Fruit fly (Drosophila melanogaster) whole organism, embryonic: Measurements from ENCODE around the gene Gpdh1.
A peak's percentile ranks its signal among the peaks of the same experiment; 100 is the strongest.

ENCODE experiments used
- CG10267 ChIP-seq: fragments of 200-800 bp; sonication (Bioruptor generic); optimal IDR thresholded peaks from 2 replicates; lab custom pipeline; 2018; ENCODE audit warnings: missing biosample characterization, mild to moderate bottlenecking, missing genetic modification characterization, moderate library complexity
- CG10431 ChIP-seq: fragments of 200-800 bp; sonication (Bioruptor generic); optimal IDR thresholded peaks from 3 replicates; lab custom pipeline; 2018; ENCODE audit warnings: missing biosample characterization, mild to moderate bottlenecking, missing genetic modification characterization
- CG10959 ChIP-seq: fragments of 200-800 bp; sonication (Bioruptor generic); IDR thresholded peaks from 2 replicates; pipeline ENCODE4 v1.3.6; 2022; ENCODE audit warnings: missing biosample characterization, missing genetic modification characterization
- CG11093 ChIP-seq: fragments of 200-800 bp; sonication (Bioruptor generic); IDR thresholded peaks from 3 replicates; pipeline ENCODE4 v1.3.6; 2022; ENCODE audit warnings: missing biosample characterization, missing genetic modification characterization
- CG11398 ChIP-seq: fragments of 200-800 bp; sonication (Bioruptor generic); optimal IDR thresholded peaks from 2 replicates; lab custom pipeline; 2016; ENCODE audit warnings: missing biosample characterization, missing genetic modification characterization
- CG11723 ChIP-seq: fragments of 200-800 bp; sonication (Bioruptor generic); optimal IDR thresholded peaks from 2 replicates; lab custom pipeline; 2017; ENCODE audit warnings: missing biosample characterization, mild to moderate bottlenecking, missing genetic modification characterization
- CG15514 ChIP-seq: fragments of 200-800 bp; sonication (Bioruptor generic); optimal IDR thresholded peaks from 3 replicates; lab custom pipeline; 2017; ENCODE audit warnings: missing biosample characterization, missing genetic modification characterization, mild to moderate bottlenecking, moderate library complexity, missing genetic modification reagents
- CG15696 ChIP-seq: fragments of 200-800 bp; sonication (Bioruptor generic); optimal IDR thresholded peaks from 2 replicates; lab custom pipeline; 2019; ENCODE audit warnings: missing biosample characterization, mild to moderate bottlenecking, missing genetic modification characterization, moderate library complexity
- CG17912 ChIP-seq: fragments of 200-800 bp; sonication (Bioruptor generic); optimal IDR thresholded peaks from 2 replicates; lab custom pipeline; 2018; ENCODE audit warnings: missing biosample characterization, mild to moderate bottlenecking, missing genetic modification characterization
- CG32767 ChIP-seq: fragments of 200-800 bp; sonication (Bioruptor generic); IDR thresholded peaks from 2 replicates; pipeline ENCODE4 v1.3.6; 2022; ENCODE audit warnings: missing biosample characterization, missing genetic modification characterization
- CG33557 ChIP-seq: fragments of 200-800 bp; sonication (Bioruptor generic); optimal IDR thresholded peaks from 2 replicates; lab custom pipeline; 2019; ENCODE audit warnings: missing biosample characterization, mild to moderate bottlenecking, missing genetic modification characterization, moderate library complexity
- CG3838 ChIP-seq: fragments of 200-800 bp; sonication (Bioruptor generic); optimal IDR thresholded peaks from 3 replicates; lab custom pipeline; 2016; ENCODE audit warnings: missing biosample characterization, missing genetic modification characterization
- CG4282 ChIP-seq: fragments of 200-800 bp; sonication (Bioruptor generic); optimal IDR thresholded peaks from 2 replicates; lab custom pipeline; 2016; ENCODE audit warnings: missing biosample characterization, missing genetic modification characterization
- CG4404 ChIP-seq: fragments of 200-800 bp; sonication (Bioruptor generic); IDR thresholded peaks from 2 replicates; pipeline ENCODE4 v1.3.6; 2022; ENCODE audit warnings: missing biosample characterization, missing genetic modification characterization
- CG6175 ChIP-seq: fragments of 200-800 bp; sonication (Bioruptor generic); IDR thresholded peaks from 3 replicates; pipeline ENCODE4 v1.3.6; 2022; ENCODE audit warnings: missing biosample characterization, missing genetic modification characterization
- CG7372 ChIP-seq: fragments of 200-800 bp; sonication (Bioruptor generic); IDR thresholded peaks from 2 replicates; pipeline ENCODE4 v1.3.6; 2022; ENCODE audit warnings: missing biosample characterization, missing genetic modification characterization
- CG7963 ChIP-seq: fragments of 200-800 bp; sonication (Bioruptor generic); IDR thresholded peaks from 3 replicates; pipeline ENCODE4 v1.3.6; 2022; ENCODE audit warnings: missing biosample characterization, missing genetic modification characterization; ENCODE audit not compliant: partially characterized antibody
- CG8089 ChIP-seq: fragments of 200-800 bp; sonication (Bioruptor generic); optimal IDR thresholded peaks from 3 replicates; lab custom pipeline; 2016; ENCODE audit warnings: missing biosample characterization, missing genetic modification characterization
- CG8281 ChIP-seq: fragments of 200-800 bp; sonication (Bioruptor generic); optimal IDR thresholded peaks from 2 replicates; lab custom pipeline; 2018; ENCODE audit warnings: missing biosample characterization, mild to moderate bottlenecking, missing genetic modification characterization, moderate library complexity
- Dip3 ChIP-seq: fragments of 200-800 bp; sonication (Bioruptor generic); optimal IDR thresholded peaks from 3 replicates; lab custom pipeline; 2016; ENCODE audit warnings: missing biosample characterization, missing genetic modification characterization
- Dref ChIP-seq: fragments of 200-800 bp; sonication (Bioruptor generic); IDR thresholded peaks from 2 replicates; pipeline ENCODE4 v1.3.6; 2022; ENCODE audit warnings: missing biosample characterization, missing genetic modification characterization
- Eip74EF ChIP-seq, 2 experiments: fragments of 200-800 bp in 1 of 2; fragments of >200 bp in 1 of 2; sonication (Bioruptor generic) in 1 of 2; optimal IDR thresholded peaks; 2 replicates each; lab custom pipeline; 2017 to 2019; ENCODE audit warnings: missing biosample characterization in 2 of 2, missing genetic modification characterization in 2 of 2, mild to moderate bottlenecking in 1 of 2, moderate library complexity in 1 of 2
- Lim3 ChIP-seq: fragments of 200-800 bp; sonication (Bioruptor generic); IDR thresholded peaks from 2 replicates; pipeline ENCODE4 v1.3.6; 2022; ENCODE audit warnings: missing biosample characterization, missing genetic modification characterization
- NC2β ChIP-seq: fragments of 200-800 bp; sonication (Bioruptor generic); optimal IDR thresholded peaks from 2 replicates; lab custom pipeline; 2016; ENCODE audit warnings: missing biosample characterization, missing genetic modification characterization
- Oli ChIP-seq: fragments of 200-800 bp; sonication (Bioruptor generic); optimal IDR thresholded peaks from 2 replicates; lab custom pipeline; 2018; ENCODE audit warnings: missing biosample characterization, mild to moderate bottlenecking, missing genetic modification characterization, moderate library complexity
- Rx ChIP-seq: fragments of 200-800 bp; sonication (Bioruptor generic); IDR thresholded peaks from 2 replicates; pipeline ENCODE4 v1.3.6; 2022; ENCODE audit warnings: missing biosample characterization, missing genetic modification characterization
- Sry-β ChIP-seq: fragments of 200-800 bp; sonication (Bioruptor generic); optimal IDR thresholded peaks from 2 replicates; lab custom pipeline; 2018; ENCODE audit warnings: missing biosample characterization, mild to moderate bottlenecking, missing genetic modification characterization, moderate library complexity
- ab ChIP-seq: fragments of 200-800 bp; sonication (Bioruptor generic); optimal IDR thresholded peaks from 2 replicates; lab custom pipeline; 2016; ENCODE audit warnings: missing biosample characterization, missing genetic modification characterization
- ara ChIP-seq: fragments of 200-800 bp; sonication (Bioruptor generic); IDR thresholded peaks from 2 replicates; pipeline ENCODE4 v1.3.6; 2022; ENCODE audit warnings: missing biosample characterization, missing genetic modification characterization
- bbx ChIP-seq: fragments of 200-800 bp; sonication (Bioruptor generic); IDR thresholded peaks from 2 replicates; pipeline ENCODE4 v1.3.6; 2022; ENCODE audit warnings: missing biosample characterization, missing genetic modification characterization; ENCODE audit not compliant: partially characterized antibody
- chm ChIP-seq: fragments of 200-800 bp; sonication (Bioruptor generic); IDR thresholded peaks from 2 replicates; pipeline ENCODE4 v1.3.6; 2022; ENCODE audit warnings: missing biosample characterization, missing genetic modification characterization
- chn ChIP-seq: fragments of 200-800 bp; sonication (Bioruptor generic); optimal IDR thresholded peaks from 2 replicates; lab custom pipeline; 2016; ENCODE audit warnings: missing biosample characterization, missing genetic modification characterization
- eyg ChIP-seq: fragments of 200-800 bp; sonication (Bioruptor generic); optimal IDR thresholded peaks from 3 replicates; lab custom pipeline; 2016; ENCODE audit warnings: missing biosample characterization, missing genetic modification characterization
- fd96Cb ChIP-seq: fragments of 200-800 bp; sonication (Bioruptor generic); optimal IDR thresholded peaks from 2 replicates; lab custom pipeline; 2018; ENCODE audit warnings: missing biosample characterization, mild to moderate bottlenecking, missing genetic modification characterization, moderate library complexity
- hb ChIP-seq: fragments of 200-800 bp; sonication (Bioruptor generic); IDR thresholded peaks from 3 replicates; pipeline ENCODE4 v1.3.6; 2022; ENCODE audit warnings: missing biosample characterization, missing genetic modification characterization; ENCODE audit not compliant: partially characterized antibody
- jumu ChIP-seq: fragments of 200-800 bp; sonication (Bioruptor generic); optimal IDR thresholded peaks from 3 replicates; lab custom pipeline; 2016; ENCODE audit warnings: missing biosample characterization, missing genetic modification characterization
- luna ChIP-seq: fragments of 200-800 bp; sonication (Bioruptor generic); optimal IDR thresholded peaks from 2 replicates; lab custom pipeline; 2016; ENCODE audit warnings: missing biosample characterization, missing genetic modification characterization
- nau ChIP-seq: fragments of 200-800 bp; sonication (Bioruptor generic); optimal IDR thresholded peaks from 3 replicates; lab custom pipeline; 2017; ENCODE audit warnings: missing biosample characterization, mild to moderate bottlenecking, missing genetic modification characterization, missing genetic modification reagents
- pum ChIP-seq: fragments of 200-800 bp; sonication (Bioruptor generic); optimal IDR thresholded peaks from 2 replicates; lab custom pipeline; 2016; ENCODE audit warnings: missing biosample characterization, missing genetic modification characterization
- repo ChIP-seq: fragments of 200-800 bp; sonication (Bioruptor generic); optimal IDR thresholded peaks from 2 replicates; lab custom pipeline; 2016; ENCODE audit warnings: missing biosample characterization, missing genetic modification characterization
- schlank ChIP-seq: fragments of 200-800 bp; sonication (Bioruptor generic); optimal IDR thresholded peaks from 2 replicates; lab custom pipeline; 2018; ENCODE audit warnings: missing biosample characterization, mild to moderate bottlenecking, missing genetic modification characterization
- slp2 ChIP-seq: fragments of 200-800 bp; sonication (Bioruptor generic); optimal IDR thresholded peaks from 2 replicates; lab custom pipeline; 2016; ENCODE audit warnings: missing biosample characterization, missing genetic modification characterization
- sna ChIP-seq: fragments of 200-800 bp; sonication (Bioruptor generic); IDR thresholded peaks from 2 replicates; pipeline ENCODE4 v1.3.6; 2022; ENCODE audit warnings: missing biosample characterization, missing genetic modification characterization; ENCODE audit not compliant: partially characterized antibody
- so ChIP-seq: fragments of 200-800 bp; sonication (Bioruptor generic); IDR thresholded peaks from 3 replicates; pipeline ENCODE4 v1.3.6; 2022; ENCODE audit warnings: missing biosample characterization, missing genetic modification characterization
- tap ChIP-seq: fragments of 200-800 bp; optimal IDR thresholded peaks from 3 replicates; lab custom pipeline; 2019; ENCODE audit warnings: missing biosample characterization, mild to moderate bottlenecking, missing genetic modification characterization, moderate library complexity
- tgo ChIP-seq: fragments of 200-800 bp; sonication (Bioruptor generic); IDR thresholded peaks from 3 replicates; pipeline ENCODE4 v1.3.6; 2022; ENCODE audit warnings: missing biosample characterization, missing genetic modification characterization
- unpg ChIP-seq: fragments of 200-800 bp; sonication (Bioruptor generic); optimal IDR thresholded peaks from 3 replicates; lab custom pipeline; 2018; ENCODE audit warnings: missing biosample characterization, mild to moderate bottlenecking, missing genetic modification characterization, moderate library complexity
- wdn ChIP-seq: fragments of 200-800 bp; sonication (Bioruptor generic); IDR thresholded peaks from 2 replicates; pipeline ENCODE4 v1.3.6; 2022; ENCODE audit warnings: missing biosample characterization, missing genetic modification characterization
- z ChIP-seq: fragments of 200-800 bp; sonication (Bioruptor generic); IDR thresholded peaks from 3 replicates; pipeline ENCODE4 v1.3.6; 2022; ENCODE audit warnings: missing biosample characterization, missing genetic modification characterization
- zen ChIP-seq: fragments of 200-800 bp; sonication (Bioruptor generic); optimal IDR thresholded peaks from 3 replicates; lab custom pipeline; 2018; ENCODE audit warnings: missing biosample characterization, mild to moderate bottlenecking, missing genetic modification characterization, moderate library complexity

The Gpdh1 gene

dm6 chr2L:5997609-5998229 is 54.3 kb downstream of the Gpdh1 start (continued):
- TF ChIP-seq bbx (no peak), sna (no peak), CG8281 (peak; percentile 33), jumu (GFP tag; lab: Kevin White, UChicago) (no peak), tgo (GFP tag; lab: Robert Waterston, UW) (no peak), Eip74EF (GFP tag; optimal IDR thresholded peaks at IDR 0.05; lab: Kevin White, UChicago) (peak in 1 of 2 experiments; percentile 51), hb (GFP tag; lab: Robert Waterston, UW) (no peak), luna (GFP tag; lab: Kevin White, UChicago) (no peak), CG11723 (GFP tag; lab: Kevin White, UChicago) (peak; percentile 78), fd96Cb (peak; percentile 10), nau (no peak), repo (no peak), slp2 (GFP tag; lab: Kevin White, UChicago) (peak; percentile 0), CG3838 (no peak), Sry-β (GFP tag; lab: Kevin White, UChicago) (peak; percentile 45), pum (GFP tag; lab: Kevin White, UChicago) (no peak), CG32767 (peak; percentile 52), CG15514 (peak; percentile 66), unpg (peak; percentile 51), CG7963 (no peak), chm (peak; percentile 49; the same call in 1 of the 2 replicates), CG8089 (no peak), Rx (no peak), CG17912 (GFP tag; lab: Kevin White, UChicago) (peak; percentile 41), tap (tag; lab: Kevin White, UChicago) (peak; percentile 20), so (GFP tag; lab: Robert Waterston, UW) (no peak), ara (no peak), CG10431 (peak; percentile 80), Lim3 (GFP tag; lab: Robert Waterston, UW) (no peak), z (GFP tag; lab: Robert Waterston, UW) (no peak), CG10959 (GFP tag; lab: Robert Waterston, UW) (no peak), Dref (no peak), schlank (tag; lab: Kevin White, UChicago) (peak; percentile 59), CG4404 (GFP tag; lab: Robert Waterston, UW) (no peak), NC2β (GFP tag; lab: Kevin White, UChicago) (no peak), CG33557 (GFP tag; lab: Kevin White, UChicago) (peak; percentile 66), zen (tag; lab: Kevin White, UChicago) (no peak), eyg (GFP tag; lab: Kevin White, UChicago) (peak; percentile 5), ab (GFP tag; lab: Kevin White, UChicago) (no peak), chn (GFP tag; lab: Kevin White, UChicago) (no peak), CG11398 (GFP tag; lab: Kevin White, UChicago) (no peak), Oli (tag; lab: Kevin White, UChicago) (peak; percentile 34), CG11093 (GFP tag; lab: Robert Waterston, UW) (no peak), CG6175 (GFP tag; lab: Robert Waterston, UW) (0 out of 3 replicates have a peak, but pooled peaks have one; percentile 37), CG15696 (tag; lab: Kevin White, UChicago) (peak; percentile 20), CG4282 (no peak), Dip3 (GFP tag; lab: Kevin White, UChicago) (peak; percentile 14), CG10267 (tag; lab: Kevin White, UChicago) (peak; percentile 39), CG7372 (GFP tag; lab: Robert Waterston, UW) (no peak), wdn (GFP tag; lab: Robert Waterston, UW) (no peak)
